Fruit fly (Drosophila melanogaster) whole organism, embryonic: Measurements from ENCODE around the gene MED14.
A peak's percentile ranks its signal among the peaks of the same experiment; 100 is the strongest.

Source experiments
- Atf3 ChIP-seq: fragments of 200-800 bp; sonication (Bioruptor generic); optimal IDR thresholded peaks from 3 replicates; lab custom pipeline; 2016; ENCODE audit warnings: missing biosample characterization, missing genetic modification characterization
- CG10267 ChIP-seq: fragments of 200-800 bp; sonication (Bioruptor generic); optimal IDR thresholded peaks from 2 replicates; lab custom pipeline; 2018; ENCODE audit warnings: missing biosample characterization, mild to moderate bottlenecking, missing genetic modification characterization, moderate library complexity
- CG11085 ChIP-seq: fragments of 200-800 bp; sonication (Bioruptor generic); IDR thresholded peaks from 2 replicates; pipeline ENCODE4 v1.3.6; 2022; ENCODE audit warnings: missing biosample characterization, missing genetic modification characterization
- CG13894 ChIP-seq: fragments of 200-800 bp; sonication (Bioruptor generic); optimal IDR thresholded peaks from 3 replicates; lab custom pipeline; 2018; ENCODE audit warnings: missing biosample characterization, mild to moderate bottlenecking, missing genetic modification characterization, moderate library complexity
- CG15479 ChIP-seq: fragments of 200-800 bp; sonication (Bioruptor generic); optimal IDR thresholded peaks from 3 replicates; lab custom pipeline; 2019; ENCODE audit warnings: missing biosample characterization, mild to moderate bottlenecking, missing genetic modification characterization, moderate library complexity
- CG17568 ChIP-seq: fragments of 200-800 bp; sonication (Bioruptor generic); optimal IDR thresholded peaks from 2 replicates; lab custom pipeline; 2018; ENCODE audit warnings: missing biosample characterization, mild to moderate bottlenecking, missing genetic modification characterization, moderate library complexity
- CG17802 ChIP-seq: fragments of 200-800 bp; sonication (Bioruptor generic); optimal IDR thresholded peaks from 2 replicates; lab custom pipeline; 2018; ENCODE audit warnings: missing biosample characterization, mild to moderate bottlenecking, missing genetic modification characterization, moderate library complexity
- CG17912 ChIP-seq: fragments of 200-800 bp; sonication (Bioruptor generic); optimal IDR thresholded peaks from 2 replicates; lab custom pipeline; 2018; ENCODE audit warnings: missing biosample characterization, mild to moderate bottlenecking, missing genetic modification characterization
- CG18619 ChIP-seq: fragments of 200-800 bp; sonication (Bioruptor generic); optimal IDR thresholded peaks from 3 replicates; lab custom pipeline; 2017; ENCODE audit warnings: missing biosample characterization, mild to moderate bottlenecking, missing genetic modification characterization
- CG2678 ChIP-seq: fragments of 200-800 bp; sonication (Bioruptor generic); optimal IDR thresholded peaks from 3 replicates; lab custom pipeline; 2019; ENCODE audit warnings: missing biosample characterization, mild to moderate bottlenecking, missing genetic modification characterization, moderate library complexity
- CG3163 ChIP-seq: fragments of 200-800 bp; sonication (Bioruptor generic); optimal IDR thresholded peaks from 3 replicates; lab custom pipeline; 2016; ENCODE audit warnings: missing biosample characterization, missing genetic modification characterization
- CG34422 ChIP-seq: fragments of 200-800 bp; sonication (Bioruptor generic); IDR thresholded peaks from 3 replicates; pipeline ENCODE4 v1.3.6; 2022; ENCODE audit warnings: missing biosample characterization, missing genetic modification characterization
- CG3838 ChIP-seq: fragments of 200-800 bp; sonication (Bioruptor generic); optimal IDR thresholded peaks from 3 replicates; lab custom pipeline; 2016; ENCODE audit warnings: missing biosample characterization, missing genetic modification characterization
- CG4820 ChIP-seq: fragments of 200-800 bp; sonication (Bioruptor generic); optimal IDR thresholded peaks from 3 replicates; lab custom pipeline; 2016; ENCODE audit warnings: missing biosample characterization, missing genetic modification characterization
- CG6813 ChIP-seq: fragments of 200-800 bp; sonication (Bioruptor generic); optimal IDR thresholded peaks from 2 replicates; lab custom pipeline; 2017; ENCODE audit warnings: missing biosample characterization, missing genetic modification characterization, mild to moderate bottlenecking, moderate library complexity, missing genetic modification reagents
- CG7839 ChIP-seq: fragments of 200-800 bp; sonication (Bioruptor generic); optimal IDR thresholded peaks from 3 replicates; lab custom pipeline; 2018; ENCODE audit warnings: missing biosample characterization, mild to moderate bottlenecking, missing genetic modification characterization, moderate library complexity
- CG8281 ChIP-seq: fragments of 200-800 bp; sonication (Bioruptor generic); optimal IDR thresholded peaks from 2 replicates; lab custom pipeline; 2018; ENCODE audit warnings: missing biosample characterization, mild to moderate bottlenecking, missing genetic modification characterization, moderate library complexity
- CG8765 ChIP-seq: fragments of 200-800 bp; sonication (Bioruptor generic); IDR thresholded peaks from 2 replicates; pipeline ENCODE4 v1.3.6; 2022; ENCODE audit warnings: missing biosample characterization, missing genetic modification characterization
- CG9797 ChIP-seq: fragments of 200-800 bp; sonication (Bioruptor generic); optimal IDR thresholded peaks from 3 replicates; lab custom pipeline; 2018; ENCODE audit warnings: missing biosample characterization, mild to moderate bottlenecking, missing genetic modification characterization
- CrebB ChIP-seq: fragments of 200-800 bp; sonication (Bioruptor generic); optimal IDR thresholded peaks from 3 replicates; lab custom pipeline; 2018; ENCODE audit warnings: missing biosample characterization, mild to moderate bottlenecking, missing genetic modification characterization
- Dbx ChIP-seq: fragments of 200-800 bp; sonication (Bioruptor generic); IDR thresholded peaks from 3 replicates; pipeline ENCODE4 v1.3.6; 2022; ENCODE audit warnings: missing biosample characterization, missing genetic modification characterization
- Deaf1 ChIP-seq: fragments of 200-800 bp; optimal IDR thresholded peaks from 3 replicates; lab custom pipeline; 2019; ENCODE audit warnings: missing biosample characterization, mild to moderate bottlenecking, missing genetic modification characterization, moderate library complexity
- Dek ChIP-seq: fragments of 200-800 bp; sonication (Bioruptor generic); optimal IDR thresholded peaks from 3 replicates; lab custom pipeline; 2019; ENCODE audit warnings: missing biosample characterization, mild to moderate bottlenecking, missing genetic modification characterization, moderate library complexity
- Dll ChIP-seq: fragments of 200-800 bp; sonication (Bioruptor generic); IDR thresholded peaks from 4 replicates; pipeline ENCODE4 v1.3.6; 2022; ENCODE audit warnings: missing biosample characterization, missing genetic modification characterization; ENCODE audit not compliant: partially characterized antibody
- Drgx ChIP-seq: fragments of 200-800 bp; sonication (Bioruptor generic); IDR thresholded peaks from 2 replicates; pipeline ENCODE4 v1.3.6; 2022; ENCODE audit warnings: missing biosample characterization, missing genetic modification characterization
- Eip74EF ChIP-seq, 2 experiments: fragments of 200-800 bp in 1 of 2; fragments of >200 bp in 1 of 2; sonication (Bioruptor generic) in 1 of 2; optimal IDR thresholded peaks; 2 replicates each; lab custom pipeline; 2017 to 2019; ENCODE audit warnings: missing biosample characterization in 2 of 2, missing genetic modification characterization in 2 of 2, mild to moderate bottlenecking in 1 of 2, moderate library complexity in 1 of 2
- Fer2 ChIP-seq: fragments of 200-800 bp; sonication (Bioruptor generic); optimal IDR thresholded peaks from 2 replicates; lab custom pipeline; 2018; ENCODE audit warnings: missing biosample characterization, mild to moderate bottlenecking, missing genetic modification characterization, moderate library complexity
- Gsc ChIP-seq: fragments of 200-800 bp; sonication (Bioruptor generic); IDR thresholded peaks from 2 replicates; pipeline ENCODE4 v1.3.6; 2022; ENCODE audit warnings: missing biosample characterization, missing genetic modification characterization
- Hr39 ChIP-seq: fragments of >200 bp; optimal IDR thresholded peaks from 2 replicates; lab custom pipeline; 2017
- Jarid2 ChIP-seq: fragments of 200-800 bp; sonication (Bioruptor generic); optimal IDR thresholded peaks from 3 replicates; lab custom pipeline; 2017; ENCODE audit warnings: mild to moderate bottlenecking, missing biosample characterization, missing genetic modification reagents, missing genetic modification characterization
- MESR4 ChIP-seq: fragments of 200-800 bp; sonication (Bioruptor generic); optimal IDR thresholded peaks from 2 replicates; lab custom pipeline; 2018; ENCODE audit warnings: missing biosample characterization, mild to moderate bottlenecking, missing genetic modification characterization, moderate library complexity
- Pdp1 ChIP-seq, 2 experiments: fragments of 200-800 bp; sonication (Bioruptor generic); optimal IDR thresholded peaks; 3 replicates each; lab custom pipeline; 2016; ENCODE audit warnings: missing biosample characterization in 2 of 2, missing genetic modification characterization in 2 of 2, mild to moderate bottlenecking in 1 of 2, moderate library complexity in 1 of 2
- Poxn ChIP-seq: fragments of 200-800 bp; sonication (Bioruptor generic); IDR thresholded peaks from 2 replicates; pipeline ENCODE4 v1.3.6; 2022; ENCODE audit warnings: missing biosample characterization, missing genetic modification characterization
- Ptx1 ChIP-seq: fragments of 200-800 bp; sonication (Bioruptor generic); IDR thresholded peaks from 2 replicates; pipeline ENCODE4 v1.3.6; 2022; ENCODE audit warnings: missing biosample characterization, missing genetic modification characterization
- Rx ChIP-seq: fragments of 200-800 bp; sonication (Bioruptor generic); IDR thresholded peaks from 2 replicates; pipeline ENCODE4 v1.3.6; 2022; ENCODE audit warnings: missing biosample characterization, missing genetic modification characterization
- ap ChIP-seq: fragments of 200-800 bp; sonication (Bioruptor generic); IDR thresholded peaks from 2 replicates; pipeline ENCODE4 v1.3.6; 2022; ENCODE audit warnings: missing biosample characterization, missing genetic modification characterization
- cas ChIP-seq: fragments of 200-800 bp; sonication (Bioruptor generic); IDR thresholded peaks from 2 replicates; pipeline ENCODE4 v1.3.6; 2022; ENCODE audit warnings: missing biosample characterization, missing genetic modification characterization
- ci ChIP-seq: fragments of 200-800 bp; sonication (Bioruptor generic); IDR thresholded peaks from 3 replicates; pipeline ENCODE4 v1.3.6; 2022; ENCODE audit warnings: missing biosample characterization, missing genetic modification characterization
- danr ChIP-seq: fragments of 200-800 bp; sonication (Bioruptor generic); IDR thresholded peaks from 2 replicates; pipeline ENCODE4 v1.3.6; 2022; ENCODE audit warnings: missing biosample characterization, missing genetic modification characterization
- fd96Cb ChIP-seq: fragments of 200-800 bp; sonication (Bioruptor generic); optimal IDR thresholded peaks from 2 replicates; lab custom pipeline; 2018; ENCODE audit warnings: missing biosample characterization, mild to moderate bottlenecking, missing genetic modification characterization, moderate library complexity
- lmd ChIP-seq: fragments of 200-800 bp; sonication (Bioruptor generic); IDR thresholded peaks from 2 replicates; pipeline ENCODE4 v1.3.6; 2022; ENCODE audit warnings: missing biosample characterization, missing genetic modification characterization
- otp ChIP-seq: fragments of 200-800 bp; sonication (Bioruptor generic); IDR thresholded peaks from 3 replicates; pipeline ENCODE4, ENCODE4 v1.3.6; 2022; ENCODE audit warnings: missing biosample characterization, missing genetic modification characterization
- peb ChIP-seq: fragments of 200-800 bp; sonication (Bioruptor generic); IDR thresholded peaks from 2 replicates; pipeline ENCODE4 v1.3.6; 2022; ENCODE audit warnings: missing biosample characterization, missing genetic modification characterization
- seq ChIP-seq: fragments of 200-800 bp; sonication (Bioruptor generic); IDR thresholded peaks from 2 replicates; pipeline ENCODE4 v1.3.6; 2022; ENCODE audit warnings: missing biosample characterization, missing genetic modification characterization
- sna ChIP-seq: fragments of 200-800 bp; sonication (Bioruptor generic); IDR thresholded peaks from 2 replicates; pipeline ENCODE4 v1.3.6; 2022; ENCODE audit warnings: missing biosample characterization, missing genetic modification characterization; ENCODE audit not compliant: partially characterized antibody
- sr ChIP-seq: fragments of 200-800 bp; sonication (Bioruptor generic); IDR thresholded peaks from 3 replicates; pipeline ENCODE4 v1.3.6; 2022; ENCODE audit warnings: missing biosample characterization, missing genetic modification characterization
- unc-4 ChIP-seq: fragments of 200-800 bp; sonication (Bioruptor generic); IDR thresholded peaks from 2 replicates; pipeline ENCODE4 v1.3.6; 2022; ENCODE audit warnings: missing biosample characterization, missing genetic modification characterization; ENCODE audit not compliant: partially characterized antibody
- vnd ChIP-seq: fragments of 200-800 bp; sonication (Bioruptor generic); IDR thresholded peaks from 3 replicates; pipeline ENCODE4 v1.3.6; 2022; ENCODE audit warnings: missing biosample characterization, missing genetic modification characterization; ENCODE audit not compliant: partially characterized antibody
- zfh1 ChIP-seq: fragments of 200-800 bp; sonication (Bioruptor generic); IDR thresholded peaks from 3 replicates; pipeline ENCODE4 v1.3.6; 2022; ENCODE audit warnings: missing biosample characterization, missing genetic modification characterization

The MED14 gene

dm6 chr3L:603847-604550, 11.0 kb downstream of the MED14 start, which contains the start of gene CG13893 (continued):
- no peak for TF ChIP-seq CG8765 (GFP tag; lab: Robert Waterston, UW)
- TF ChIP-seq otp (GFP tag; lab: Robert Waterston, UW), result peak; percentile 61; the same call in 1 of the 3 replicates
- no peak for TF ChIP-seq lmd (GFP tag; lab: Robert Waterston, UW)
- TF ChIP-seq unc-4 (GFP tag; lab: Robert Waterston, UW), result peak; percentile 39; the same call in 1 of the 2 replicates
- TF ChIP-seq Dbx (GFP tag; lab: Robert Waterston, UW), result peak; percentile 67; the same call in 2 of the 3 replicates
- no peak for TF ChIP-seq CG2678 (tag; lab: Kevin White, UChicago)
- no peak for TF ChIP-seq Hr39
- no peak for TF ChIP-seq CG3838 (GFP tag; lab: Kevin White, UChicago)
- peak in 1 of 2 experiments; percentile 64 for TF ChIP-seq Eip74EF (GFP tag; optimal IDR thresholded peaks at IDR 0.05; lab: Kevin White, UChicago)
- no peak for TF ChIP-seq fd96Cb (tag; lab: Kevin White, UChicago)
- no peak for TF ChIP-seq CG10267 (tag; lab: Kevin White, UChicago)
- TF ChIP-seq sna (GFP tag; lab: Robert Waterston, UW), result no peak
- TF ChIP-seq Drgx (GFP tag; lab: Robert Waterston, UW), result peak; percentile 24; the same call in 1 of the 2 replicates
- peak; percentile 8 for TF ChIP-seq CrebB (tag; lab: Kevin White, UChicago)
- TF ChIP-seq CG4820 (GFP tag; lab: Kevin White, UChicago), result no peak
- TF ChIP-seq Jarid2 (GFP tag; lab: Kevin White, UChicago), result peak; percentile 98
- TF ChIP-seq Gsc (GFP tag; lab: Robert Waterston, UW), result no peak
- TF ChIP-seq CG17568 (GFP tag; lab: Kevin White, UChicago), result no peak
- no peak for TF ChIP-seq CG9797 (GFP tag; lab: Kevin White, UChicago)
- TF ChIP-seq seq, result peak; percentile 56; the same call in 1 of the 2 replicates
- no peak for TF ChIP-seq vnd (GFP tag; lab: Robert Waterston, UW)
- peak; percentile 17 for TF ChIP-seq MESR4 (GFP tag; lab: Kevin White, UChicago)
- TF ChIP-seq Pdp1 (GFP tag; optimal IDR thresholded peaks at IDR 0.05; lab: Kevin White, UChicago), result peak in 1 of 2 experiments; percentile 16
- TF ChIP-seq Atf3 (GFP tag; lab: Kevin White, UChicago), result no peak
- no peak for TF ChIP-seq Rx (GFP tag; lab: Robert Waterston, UW)
- no peak for TF ChIP-seq CG17802 (tag; lab: Kevin White, UChicago)
- TF ChIP-seq peb (GFP tag; lab: Robert Waterston, UW), result no peak
- TF ChIP-seq Deaf1 (tag; lab: Kevin White, UChicago), result peak; percentile 89
- no peak for TF ChIP-seq ap (GFP tag; lab: Robert Waterston, UW)
- no peak for TF ChIP-seq CG7839 (tag; lab: Kevin White, UChicago)
- TF ChIP-seq CG6813 (GFP tag; lab: Kevin White, UChicago), result peak; percentile 51
- TF ChIP-seq danr (GFP tag; lab: Robert Waterston, UW), result no peak
- peak; percentile 69; the same call in 2 of the 3 replicates for TF ChIP-seq sr (GFP tag; lab: Robert Waterston, UW)
- TF ChIP-seq Dll (GFP tag; lab: Robert Waterston, UW), result peak; percentile 58; the same call in 3 of the 4 replicates
- TF ChIP-seq Dek (tag; lab: Kevin White, UChicago), result no peak
- TF ChIP-seq CG17912 (GFP tag; lab: Kevin White, UChicago), result no peak
- peak; percentile 77; the same call in 1 of the 3 replicates for TF ChIP-seq CG34422 (GFP tag; lab: Robert Waterston, UW)
- 0 out of 3 replicates have a peak, but pooled peaks have one; percentile 20 for TF ChIP-seq zfh1 (GFP tag; lab: Robert Waterston, UW)
- peak; percentile 11 for TF ChIP-seq Fer2 (tag; lab: Kevin White, UChicago)
- no peak for TF ChIP-seq Ptx1 (GFP tag; lab: Robert Waterston, UW)
- TF ChIP-seq CG15479 (GFP tag; lab: Kevin White, UChicago), result no peak
- no peak for TF ChIP-seq CG8281 (tag; lab: Kevin White, UChicago)
- 0 out of 2 replicates have a peak, but pooled peaks have one; percentile 23 for TF ChIP-seq cas (GFP tag; lab: Robert Waterston, UW)
- TF ChIP-seq CG11085, result no peak
- peak; percentile 62 for TF ChIP-seq CG13894 (tag; lab: Kevin White, UChicago)
- peak; percentile 91 for TF ChIP-seq CG3163 (GFP tag; lab: Kevin White, UChicago)
- TF ChIP-seq CG18619 (GFP tag; lab: Kevin White, UChicago), result peak; percentile 5
- no peak for TF ChIP-seq Poxn (GFP tag; lab: Robert Waterston, UW)
- TF ChIP-seq ci (GFP tag; lab: Robert Waterston, UW), result peak; percentile 70; the same call in 2 of the 3 replicates
